Fruit fly (Drosophila melanogaster): ENCODE results near the gene CG8870.

DNA sequence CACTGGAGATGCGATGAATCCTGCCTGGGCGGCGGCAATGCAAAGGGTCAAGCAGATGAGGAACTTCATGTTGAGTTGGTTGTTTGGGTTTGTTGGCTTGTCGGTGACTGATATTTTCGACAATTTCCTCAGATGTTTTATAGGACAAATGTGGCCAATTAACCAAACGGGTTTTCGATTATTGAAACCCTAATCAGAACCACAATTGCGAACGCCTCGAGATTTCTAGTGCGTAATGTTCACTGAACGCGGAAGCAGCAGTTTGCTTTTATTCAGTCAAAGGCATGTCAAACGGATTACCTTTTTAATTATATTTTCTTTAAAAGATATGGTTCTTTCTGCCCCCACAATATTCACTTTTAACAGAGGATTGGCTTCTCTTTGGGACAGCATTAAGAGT lies 17.4 kb downstream of the CG8870 start, which contains the start of gene CG14374:
- TF ChIP-seq ttk (optimal IDR thresholded peaks at IDR 0.05) = no peak
- TF ChIP-seq psq (optimal IDR thresholded peaks at IDR 0.05) = no peak
- no peak for TF ChIP-seq h (optimal IDR thresholded peaks at IDR 0.05)
- TF ChIP-seq Sin3A (optimal IDR thresholded peaks at IDR 0.05) = no peak

All from Kc167 (cell line).